Worm (Caenorhabditis elegans) whole organism, L2 larva: ENCODE measurements around the gene hat-1.

Source experiments
- Y55F3AM.14 ChIP-seq: fragments of 200-800 bp; sonication (Bioruptor generic); optimal IDR thresholded peaks from 2 replicates; lab custom pipeline; 2018; ENCODE audit warnings: mild to moderate bottlenecking, missing genetic modification characterization, missing compliant biosample characterization
- ama-1 ChIP-seq: fragments of 150-350 bp; optimal IDR thresholded peaks from 2 replicates; lab custom pipeline; 2018; ENCODE audit warnings: inconsistent platforms
- blmp-1 ChIP-seq: sonication (generic microtip); optimal IDR thresholded peaks from 2 replicates; lab custom pipeline; 2017; ENCODE audit warnings: missing genetic modification characterization, mild to moderate bottlenecking, missing compliant biosample characterization, antibody characterized with exemption, moderate library complexity; ENCODE audit not compliant: insufficient read depth
- egl-27 ChIP-seq: sonication (generic microtip); optimal IDR thresholded peaks from 3 replicates; lab custom pipeline; 2017; ENCODE audit warnings: missing biosample characterization, missing genetic modification reagents, missing genetic modification characterization
- mab-5 ChIP-seq: fragments of 150-350 bp; optimal IDR thresholded peaks from 2 replicates; lab custom pipeline; 2014; ENCODE audit warnings: missing biosample characterization, missing genetic modification characterization
- nhr-237 ChIP-seq: fragments of 150-350 bp; optimal IDR thresholded peaks from 2 replicates; lab custom pipeline; 2014; ENCODE audit warnings: missing biosample characterization, missing genetic modification characterization
- unc-39 ChIP-seq: fragments of 150-350 bp; optimal IDR thresholded peaks from 2 replicates; lab custom pipeline; 2014; ENCODE audit warnings: missing biosample characterization, missing genetic modification characterization

ce11 chrIII:10398919-10399318 is 8.1 kb downstream of the hat-1 start:
- TF ChIP-seq nhr-237 (tag; lab: Kevin White, UChicago) = no peak
- no peak for TF ChIP-seq ama-1 (lab: Kevin White, UChicago)
- no peak for TF ChIP-seq egl-27 (tag; lab: Kevin White, UChicago)
- no peak for TF ChIP-seq Y55F3AM.14 (GFP tag; lab: Kevin White, UChicago)
- TF ChIP-seq mab-5 (tag; lab: Kevin White, UChicago) = no peak
- no peak for TF ChIP-seq blmp-1
- TF ChIP-seq unc-39 (tag; lab: Kevin White, UChicago) = no peak
